Fruit fly (Drosophila melanogaster) whole organism, embryonic: Measurements from ENCODE around the gene Nf-YA.
A peak's percentile ranks its signal among the peaks of the same experiment; 100 is the strongest.

Experiments used
- Aef1 ChIP-seq: fragments of 200-800 bp; sonication (Bioruptor generic); IDR thresholded peaks from 3 replicates; pipeline ENCODE4 v1.3.6; 2022; ENCODE audit warnings: missing biosample characterization, missing genetic modification characterization
- Asciz ChIP-seq: fragments of 200-800 bp; sonication (Bioruptor generic); optimal IDR thresholded peaks from 2 replicates; lab custom pipeline; 2017; ENCODE audit warnings: missing biosample characterization, mild to moderate bottlenecking, missing genetic modification characterization, missing genetic modification reagents
- CG10959 ChIP-seq: fragments of 200-800 bp; sonication (Bioruptor generic); IDR thresholded peaks from 2 replicates; pipeline ENCODE4 v1.3.6; 2022; ENCODE audit warnings: missing biosample characterization, missing genetic modification characterization
- CG10979 ChIP-seq: fragments of 200-800 bp; sonication (Bioruptor generic); optimal IDR thresholded peaks from 2 replicates; lab custom pipeline; 2018; ENCODE audit warnings: missing biosample characterization, mild to moderate bottlenecking, missing genetic modification characterization, moderate library complexity
- CG11093 ChIP-seq: fragments of 200-800 bp; sonication (Bioruptor generic); IDR thresholded peaks from 3 replicates; pipeline ENCODE4 v1.3.6; 2022; ENCODE audit warnings: missing biosample characterization, missing genetic modification characterization
- CG12659 ChIP-seq: fragments of 200-800 bp; sonication (Bioruptor generic); optimal IDR thresholded peaks from 3 replicates; lab custom pipeline; 2017; ENCODE audit warnings: mild to moderate bottlenecking, missing biosample characterization, missing genetic modification reagents, missing genetic modification characterization
- CG14441 ChIP-seq: fragments of 200-800 bp; sonication (Bioruptor generic); IDR thresholded peaks from 2 replicates; pipeline ENCODE4 v1.3.6; 2022; ENCODE audit warnings: missing biosample characterization, missing genetic modification characterization
- CG14860 ChIP-seq: fragments of 200-800 bp; sonication (Bioruptor generic); IDR thresholded peaks from 3 replicates; pipeline ENCODE4 v1.3.6; 2022; ENCODE audit warnings: missing biosample characterization, missing genetic modification characterization; ENCODE audit not compliant: partially characterized antibody
- CG1529 ChIP-seq: fragments of 200-800 bp; sonication (Bioruptor generic); optimal IDR thresholded peaks from 3 replicates; lab custom pipeline; 2018; ENCODE audit warnings: missing biosample characterization, missing genetic modification characterization
- CG15514 ChIP-seq: fragments of 200-800 bp; sonication (Bioruptor generic); optimal IDR thresholded peaks from 3 replicates; lab custom pipeline; 2017; ENCODE audit warnings: missing biosample characterization, missing genetic modification characterization, mild to moderate bottlenecking, moderate library complexity, missing genetic modification reagents
- CG1647 ChIP-seq: fragments of 200-800 bp; sonication (Bioruptor generic); optimal IDR thresholded peaks from 3 replicates; lab custom pipeline; 2016; ENCODE audit warnings: missing biosample characterization, missing genetic modification characterization
- CG31441 ChIP-seq: fragments of 200-800 bp; sonication (Bioruptor generic); IDR thresholded peaks from 2 replicates; pipeline ENCODE4 v1.3.6; 2022; ENCODE audit warnings: missing biosample characterization, missing genetic modification characterization
- CG3163 ChIP-seq: fragments of 200-800 bp; sonication (Bioruptor generic); optimal IDR thresholded peaks from 3 replicates; lab custom pipeline; 2016; ENCODE audit warnings: missing biosample characterization, missing genetic modification characterization
- CG3838 ChIP-seq: fragments of 200-800 bp; sonication (Bioruptor generic); optimal IDR thresholded peaks from 3 replicates; lab custom pipeline; 2016; ENCODE audit warnings: missing biosample characterization, missing genetic modification characterization
- CG4730 ChIP-seq: fragments of 200-800 bp; sonication (Bioruptor generic); IDR thresholded peaks from 2 replicates; pipeline ENCODE4 v1.3.6; 2022; ENCODE audit warnings: missing biosample characterization, missing genetic modification characterization
- CG7372 ChIP-seq: fragments of 200-800 bp; sonication (Bioruptor generic); IDR thresholded peaks from 2 replicates; pipeline ENCODE4 v1.3.6; 2022; ENCODE audit warnings: missing biosample characterization, missing genetic modification characterization
- CG7745 ChIP-seq: fragments of 200-800 bp; sonication (Bioruptor generic); optimal IDR thresholded peaks from 2 replicates; lab custom pipeline; 2018; ENCODE audit warnings: missing biosample characterization, mild to moderate bottlenecking, missing genetic modification characterization, moderate library complexity
- CG8290 ChIP-seq, 3 experiments: fragments of 200-800 bp; sonication (Bioruptor generic); optimal IDR thresholded peaks; 2 replicates each; lab custom pipeline; 2016 to 2019; ENCODE audit warnings: missing biosample characterization in 3 of 3, missing genetic modification characterization in 3 of 3, mild to moderate bottlenecking in 2 of 3, moderate library complexity in 1 of 3
- CG8478 ChIP-seq: fragments of >200 bp; optimal IDR thresholded peaks from 2 replicates; lab custom pipeline; 2018
- CG8944 ChIP-seq: fragments of 200-800 bp; sonication (Bioruptor generic); optimal IDR thresholded peaks from 3 replicates; lab custom pipeline; 2016; ENCODE audit warnings: missing biosample characterization, missing genetic modification characterization
- CG9215 ChIP-seq: fragments of 200-800 bp; sonication (Bioruptor generic); IDR thresholded peaks from 2 replicates; pipeline ENCODE4 v1.3.6; 2022; ENCODE audit warnings: missing biosample characterization, missing genetic modification characterization
- CG9817 ChIP-seq: fragments of 200-800 bp; sonication (Bioruptor generic); optimal IDR thresholded peaks from 2 replicates; lab custom pipeline; 2018; ENCODE audit warnings: missing biosample characterization, mild to moderate bottlenecking, missing genetic modification characterization, moderate library complexity
- CHES-1-like ChIP-seq: fragments of 200-800 bp; sonication (Bioruptor generic); optimal IDR thresholded peaks from 2 replicates; lab custom pipeline; 2016; ENCODE audit warnings: missing biosample characterization, missing genetic modification characterization
- Chrac-16 ChIP-seq: fragments of 200-800 bp; sonication (Bioruptor generic); optimal IDR thresholded peaks from 3 replicates; lab custom pipeline; 2016; ENCODE audit warnings: missing biosample characterization, missing genetic modification characterization
- Dp ChIP-seq: fragments of 200-800 bp; sonication (Bioruptor generic); optimal IDR thresholded peaks from 2 replicates; lab custom pipeline; 2018; ENCODE audit warnings: missing biosample characterization, mild to moderate bottlenecking, missing genetic modification characterization, moderate library complexity
- Fer1 ChIP-seq: fragments of 200-800 bp; sonication (Bioruptor generic); optimal IDR thresholded peaks from 2 replicates; lab custom pipeline; 2017; ENCODE audit warnings: missing biosample characterization, mild to moderate bottlenecking, missing genetic modification characterization
- H2.0 ChIP-seq: fragments of 200-800 bp; sonication (Bioruptor generic); IDR thresholded peaks from 2 replicates; pipeline ENCODE4 v1.3.6; 2022; ENCODE audit warnings: missing biosample characterization, missing genetic modification characterization
- Hand ChIP-seq: fragments of 200-800 bp; sonication (Bioruptor generic); optimal IDR thresholded peaks from 2 replicates; lab custom pipeline; 2017; ENCODE audit warnings: mild to moderate bottlenecking, missing biosample characterization, missing genetic modification reagents, missing genetic modification characterization
- Meics ChIP-seq: fragments of 200-800 bp; sonication (Bioruptor generic); optimal IDR thresholded peaks from 2 replicates; lab custom pipeline; 2017; ENCODE audit warnings: missing biosample characterization, mild to moderate bottlenecking, missing genetic modification characterization
- Nf-YB ChIP-seq: fragments of 200-800 bp; sonication (Bioruptor generic); optimal IDR thresholded peaks from 3 replicates; lab custom pipeline; 2019; ENCODE audit warnings: missing biosample characterization, mild to moderate bottlenecking, missing genetic modification characterization, moderate library complexity
- Optix ChIP-seq: fragments of 200-800 bp; sonication (Bioruptor generic); IDR thresholded peaks from 3 replicates; pipeline ENCODE4 v1.3.6; 2022; ENCODE audit warnings: missing biosample characterization, missing genetic modification characterization
- Sox100B ChIP-seq: fragments of 200-800 bp; sonication (Bioruptor generic); optimal IDR thresholded peaks from 3 replicates; lab custom pipeline; 2018; ENCODE audit warnings: missing biosample characterization, mild to moderate bottlenecking, missing genetic modification characterization
- Sry-β ChIP-seq: fragments of 200-800 bp; sonication (Bioruptor generic); optimal IDR thresholded peaks from 2 replicates; lab custom pipeline; 2018; ENCODE audit warnings: missing biosample characterization, mild to moderate bottlenecking, missing genetic modification characterization, moderate library complexity
- ap ChIP-seq: fragments of 200-800 bp; sonication (Bioruptor generic); IDR thresholded peaks from 2 replicates; pipeline ENCODE4 v1.3.6; 2022; ENCODE audit warnings: missing biosample characterization, missing genetic modification characterization
- ara ChIP-seq: fragments of 200-800 bp; sonication (Bioruptor generic); IDR thresholded peaks from 2 replicates; pipeline ENCODE4 v1.3.6; 2022; ENCODE audit warnings: missing biosample characterization, missing genetic modification characterization
- bcd ChIP-seq: fragments of 200-800 bp; sonication (Bioruptor generic); optimal IDR thresholded peaks from 2 replicates; lab custom pipeline; 2017; ENCODE audit warnings: missing biosample characterization, mild to moderate bottlenecking, missing genetic modification characterization
- croc ChIP-seq: fragments of 200-800 bp; sonication (Bioruptor generic); conservative IDR thresholded peaks from 3 replicates; pipeline ENCODE4 v1.3.6; 2022; ENCODE audit warnings: missing biosample characterization, missing genetic modification characterization
- dimm ChIP-seq: fragments of 200-800 bp; sonication (Bioruptor generic); IDR thresholded peaks from 2 replicates; pipeline ENCODE4 v1.3.6; 2022; ENCODE audit warnings: missing biosample characterization, missing genetic modification characterization
- gt ChIP-seq: fragments of 200-800 bp; sonication (Bioruptor generic); IDR thresholded peaks from 2 replicates; pipeline ENCODE4 v1.3.6; 2022; ENCODE audit warnings: missing biosample characterization, missing genetic modification characterization
- hth ChIP-seq: fragments of >200 bp; optimal IDR thresholded peaks from 2 replicates; lab custom pipeline; 2017; ENCODE audit warnings: inconsistent platforms
- jing ChIP-seq: fragments of 200-800 bp; sonication (Bioruptor generic); optimal IDR thresholded peaks from 2 replicates; lab custom pipeline; 2018; ENCODE audit warnings: missing biosample characterization, mild to moderate bottlenecking, missing genetic modification characterization
- knrl ChIP-seq: fragments of 200-800 bp; sonication (Bioruptor generic); IDR thresholded peaks from 3 replicates; pipeline ENCODE4 v1.3.6; 2022; ENCODE audit warnings: missing biosample characterization, missing genetic modification characterization; ENCODE audit not compliant: partially characterized antibody
- maf-S ChIP-seq: fragments of 200-800 bp; sonication (Bioruptor generic); optimal IDR thresholded peaks from 2 replicates; lab custom pipeline; 2016; ENCODE audit warnings: missing biosample characterization, missing genetic modification characterization
- pum ChIP-seq: fragments of 200-800 bp; sonication (Bioruptor generic); optimal IDR thresholded peaks from 2 replicates; lab custom pipeline; 2016; ENCODE audit warnings: missing biosample characterization, missing genetic modification characterization
- sima ChIP-seq: fragments of 200-800 bp; sonication (Bioruptor generic); optimal IDR thresholded peaks from 2 replicates; lab custom pipeline; 2016; ENCODE audit warnings: missing biosample characterization, missing genetic modification characterization
- sug ChIP-seq: fragments of 200-800 bp; optimal IDR thresholded peaks from 2 replicates; lab custom pipeline; 2019; ENCODE audit warnings: missing biosample characterization, mild to moderate bottlenecking, missing genetic modification characterization, moderate library complexity
- tin ChIP-seq: fragments of 200-800 bp; sonication (Bioruptor generic); optimal IDR thresholded peaks from 3 replicates; lab custom pipeline; 2016; ENCODE audit warnings: missing biosample characterization, missing genetic modification characterization
- trh ChIP-seq: fragments of 200-800 bp; sonication (Bioruptor generic); optimal IDR thresholded peaks from 2 replicates; lab custom pipeline; 2016; ENCODE audit warnings: missing biosample characterization, missing genetic modification characterization
- zen ChIP-seq: fragments of 200-800 bp; sonication (Bioruptor generic); optimal IDR thresholded peaks from 3 replicates; lab custom pipeline; 2018; ENCODE audit warnings: missing biosample characterization, mild to moderate bottlenecking, missing genetic modification characterization, moderate library complexity
- zf30C ChIP-seq: fragments of 200-800 bp; sonication (Bioruptor generic); optimal IDR thresholded peaks from 3 replicates; lab custom pipeline; 2018; ENCODE audit warnings: missing biosample characterization, mild to moderate bottlenecking, missing genetic modification characterization

Gene Nf-YA

dm6 chr3L:9462247-9462769 is 20.2 kb upstream of the Nf-YA start (continued):
- TF ChIP-seq CG15514 (GFP tag; lab: Kevin White, UChicago), result peak; percentile 60
- peak; percentile 65 for TF ChIP-seq H2.0 (GFP tag; lab: Robert Waterston, UW)
- no peak for TF ChIP-seq zf30C (GFP tag; lab: Kevin White, UChicago)
- peak; percentile 58; the same call in 1 of the 2 replicates for TF ChIP-seq gt
- TF ChIP-seq pum (GFP tag; lab: Kevin White, UChicago), result peak; percentile 72
- peak; percentile 54 for TF ChIP-seq Sry-β (GFP tag; lab: Kevin White, UChicago)
- peak; percentile 58 for TF ChIP-seq trh
- peak; percentile 96 for TF ChIP-seq CG10979 (tag; lab: Kevin White, UChicago)
- TF ChIP-seq CG14860, result no peak
- TF ChIP-seq CG3838 (GFP tag; lab: Kevin White, UChicago), result peak; percentile 24
- peak; percentile 65 for TF ChIP-seq Chrac-16 (GFP tag; lab: Kevin White, UChicago)
- TF ChIP-seq Aef1 (GFP tag; lab: Robert Waterston, UW), result no peak; the same call in 1 of the 3 replicates
- peak; percentile 70 for TF ChIP-seq zen (tag; lab: Kevin White, UChicago)
- peak; percentile 71; the same call in 1 of the 2 replicates for TF ChIP-seq CG7372 (GFP tag; lab: Robert Waterston, UW)
- no peak for TF ChIP-seq knrl
- peak; percentile 24 for TF ChIP-seq jing (GFP tag; lab: Kevin White, UChicago)
- peak; percentile 84 for TF ChIP-seq maf-S
- no peak for TF ChIP-seq sima (GFP tag; lab: Kevin White, UChicago)
- TF ChIP-seq CG3163, result peak; percentile 50
- TF ChIP-seq ara (GFP tag; lab: Robert Waterston, UW), result peak; percentile 58; the same call in 1 of the 2 replicates
- peak; percentile 45 for TF ChIP-seq CG1647 (GFP tag; lab: Kevin White, UChicago)
- TF ChIP-seq ap (GFP tag; lab: Robert Waterston, UW), result peak; percentile 40; the same call in 1 of the 2 replicates
- peak; percentile 87 for TF ChIP-seq CG1529 (GFP tag; lab: Kevin White, UChicago)
- TF ChIP-seq Asciz (GFP tag; lab: Kevin White, UChicago), result peak; percentile 93
- TF ChIP-seq Optix, result no peak
- peak; percentile 94 for TF ChIP-seq Sox100B (GFP tag; lab: Kevin White, UChicago)
- peak; percentile 69 for TF ChIP-seq CHES-1-like (GFP tag; lab: Kevin White, UChicago)
- no peak for TF ChIP-seq Dp (GFP tag; lab: Kevin White, UChicago)
- TF ChIP-seq tin (GFP tag; lab: Kevin White, UChicago), result peak; percentile 86
- peak; percentile 95 for TF ChIP-seq Fer1 (GFP tag; lab: Kevin White, UChicago)
- peak; percentile 75 for TF ChIP-seq CG8290 (GFP tag; optimal IDR thresholded peaks at IDR 0.05; lab: Kevin White, UChicago)
- TF ChIP-seq CG8290 (tag; optimal IDR thresholded peaks at IDR 0.05; lab: Kevin White, UChicago), result peak; percentile 54 to 77
- TF ChIP-seq CG9817 (tag; lab: Kevin White, UChicago), result peak; percentile 79
- peak; percentile 92 for TF ChIP-seq CG31441 (GFP tag; lab: Robert Waterston, UW)
- TF ChIP-seq Nf-YB (GFP tag; lab: Kevin White, UChicago), result peak; percentile 79
- no peak for TF ChIP-seq CG8478
- 0 out of 3 replicates have a peak, but pooled peaks have one; percentile 26 for TF ChIP-seq CG11093 (GFP tag; lab: Robert Waterston, UW)
- TF ChIP-seq CG12659 (GFP tag; lab: Kevin White, UChicago), result peak; percentile 86
- TF ChIP-seq CG8944 (GFP tag; lab: Kevin White, UChicago), result peak; percentile 51
- TF ChIP-seq CG9215, result peak; percentile 52; the same call in 1 of the 2 replicates
- peak; percentile 42; the same call in 1 of the 2 replicates for TF ChIP-seq CG14441 (GFP tag; lab: Robert Waterston, UW)
- peak; percentile 59 for TF ChIP-seq croc (GFP tag; lab: Robert Waterston, UW)
- TF ChIP-seq Meics (GFP tag; lab: Kevin White, UChicago), result peak; percentile 91
- TF ChIP-seq CG7745 (tag; lab: Kevin White, UChicago), result no peak
- TF ChIP-seq dimm, result no peak
- TF ChIP-seq bcd (GFP tag; lab: Kevin White, UChicago), result peak; percentile 83
- peak; percentile 74 for TF ChIP-seq sug (tag; lab: Kevin White, UChicago)
- TF ChIP-seq hth, result no peak
- TF ChIP-seq Hand, result peak; percentile 85
- peak; percentile 45; the same call in 1 of the 2 replicates for TF ChIP-seq CG4730 (GFP tag; lab: Robert Waterston, UW)
- TF ChIP-seq CG10959, result peak; percentile 66
